Worm (Caenorhabditis elegans) whole organism, young adult: Measurements from ENCODE around the gene cest-3.

Source experiments
- F57C9.4 ChIP-seq: sonication (generic microtip); optimal IDR thresholded peaks from 2 replicates; lab custom pipeline; 2017; ENCODE audit warnings: mild to moderate bottlenecking, missing genetic modification characterization, missing compliant biosample characterization
- akir-1 ChIP-seq: fragments of 200-800 bp; sonication (Bioruptor generic); optimal IDR thresholded peaks from 2 replicates; lab custom pipeline; 2018; ENCODE audit warnings: mild to moderate bottlenecking, missing genetic modification characterization, moderate library complexity, missing compliant biosample characterization
- die-1 ChIP-seq: sonication (generic microtip); optimal IDR thresholded peaks from 2 replicates; lab custom pipeline; 2016; ENCODE audit warnings: missing genotype, mild to moderate bottlenecking, missing genetic modification characterization, missing compliant biosample characterization
- hrde-1 ChIP-seq: sonication (generic microtip); optimal IDR thresholded peaks from 2 replicates; lab custom pipeline; 2016; ENCODE audit warnings: missing genetic modification characterization, mild to moderate bottlenecking, missing compliant biosample characterization, moderate library complexity, missing genotype, missing genetic modification reagents, borderline replicate concordance
- lag-1 ChIP-seq: fragments of 200-800 bp; sonication (Bioruptor generic); IDR thresholded peaks from 2 replicates; pipeline ENCODE4 v1.3.6; 2022; ENCODE audit warnings: missing genetic modification reagents, missing genetic modification characterization, missing compliant biosample characterization
- nhr-90 ChIP-seq: sonication (generic microtip); optimal IDR thresholded peaks from 2 replicates; lab custom pipeline; 2016; ENCODE audit warnings: missing genotype, mild to moderate bottlenecking, missing genetic modification characterization, missing compliant biosample characterization
- rcor-1 ChIP-seq: fragments of 200-800 bp; sonication (Bioruptor generic); IDR thresholded peaks from 2 replicates; pipeline ENCODE4 v1.3.6; 2022; ENCODE audit warnings: missing genetic modification reagents, missing genetic modification characterization, missing compliant biosample characterization
- sea-2 ChIP-seq: fragments of 200-800 bp; sonication (Bioruptor generic); IDR thresholded peaks from 2 replicates; pipeline ENCODE4 v1.3.6; 2022; ENCODE audit warnings: missing genetic modification characterization, missing compliant biosample characterization
- unc-130 ChIP-seq: sonication (generic microtip); optimal IDR thresholded peaks from 2 replicates; lab custom pipeline; 2016; ENCODE audit warnings: missing genetic modification reagents, missing genetic modification characterization, missing compliant biosample characterization
- ztf-28 ChIP-seq: fragments of 200-800 bp; sonication (Bioruptor generic); IDR thresholded peaks from 2 replicates; pipeline ENCODE4 v1.3.6; 2022; ENCODE audit warnings: missing genetic modification reagents, missing genetic modification characterization, missing compliant biosample characterization
- ztf-3 ChIP-seq: fragments of 200-800 bp; sonication (Bioruptor generic); optimal IDR thresholded peaks from 2 replicates; lab custom pipeline; 2018; ENCODE audit warnings: mild to moderate bottlenecking, missing genetic modification characterization, missing compliant biosample characterization

DNA sequence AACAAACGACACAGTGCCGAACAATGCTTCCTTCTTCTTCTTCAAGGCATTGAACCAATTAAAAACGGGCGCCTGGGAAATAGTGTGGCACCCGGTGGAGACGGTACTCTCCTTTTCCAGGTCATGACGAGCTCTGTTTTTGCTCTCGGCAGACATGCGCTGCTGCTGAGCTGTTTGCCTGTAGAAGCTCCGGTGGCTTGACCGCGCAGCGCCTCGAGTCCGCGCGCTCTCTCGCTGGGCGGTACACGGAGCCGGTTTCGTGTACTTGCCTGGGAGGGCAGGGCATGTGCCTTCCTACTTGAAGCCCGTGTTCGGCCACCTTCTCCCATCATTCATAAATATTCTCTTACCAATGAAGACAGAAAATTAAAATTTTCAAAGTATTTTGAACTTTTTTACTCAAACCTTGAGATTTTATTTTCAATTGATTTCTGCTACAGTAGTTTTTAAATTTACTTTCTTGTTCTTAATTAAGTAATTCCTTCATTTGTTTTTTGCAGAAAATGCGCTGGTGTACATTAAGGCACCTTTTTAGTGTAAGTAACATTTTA lies 19.0 kb downstream of the cest-3 start, which contains the start of gene E01G6.1:
- TF ChIP-seq unc-130 (GFP tag; lab: Kevin White, UChicago) = no peak
- no peak for TF ChIP-seq ztf-3
- no peak for TF ChIP-seq lag-1 (GFP tag; lab: Robert Waterston, UW)
- TF ChIP-seq die-1 (tag; lab: Kevin White, UChicago) = no peak
- no peak for TF ChIP-seq ztf-28 (GFP tag; lab: Robert Waterston, UW)
- TF ChIP-seq rcor-1 (GFP tag; lab: Robert Waterston, UW) = no peak
- no peak for TF ChIP-seq sea-2 (GFP tag; lab: Robert Waterston, UW)
- no peak for TF ChIP-seq nhr-90
- no peak for TF ChIP-seq hrde-1
- TF ChIP-seq F57C9.4 = no peak
- no peak for TF ChIP-seq akir-1 (GFP tag; lab: Kevin White, UChicago)
